Worm (Caenorhabditis elegans) whole organism, L1 larva: ENCODE data around the gene str-113.
A peak's percentile ranks its signal among the peaks of the same experiment; 100 is the strongest.

Experiments
- C16A3.4 ChIP-seq: fragments of 150-350 bp; optimal IDR thresholded peaks from 2 replicates; lab custom pipeline; 2014; ENCODE audit warnings: missing biosample characterization, missing genetic modification characterization
- C34B4.2 ChIP-seq: sonication (generic microtip); optimal IDR thresholded peaks from 2 replicates; lab custom pipeline; 2017; ENCODE audit warnings: mild to moderate bottlenecking, missing genetic modification characterization, missing compliant biosample characterization
- F16B12.6 ChIP-seq: fragments of 150-350 bp; optimal IDR thresholded peaks from 2 replicates; lab custom pipeline; 2014; ENCODE audit warnings: missing biosample characterization, missing genetic modification characterization
- aha-1 ChIP-seq: fragments of 150-350 bp; optimal IDR thresholded peaks from 2 replicates; lab custom pipeline; 2014; ENCODE audit warnings: missing biosample characterization, missing genetic modification characterization
- alr-1 ChIP-seq: fragments of 200-800 bp; sonication (Bioruptor generic); optimal IDR thresholded peaks from 2 replicates; lab custom pipeline; 2018; ENCODE audit warnings: borderline replicate concordance, mild to moderate bottlenecking, missing genetic modification characterization, missing compliant biosample characterization
- ama-1 ChIP-seq: fragments of 150-350 bp; optimal IDR thresholded peaks from 2 replicates; lab custom pipeline; 2014
- ceh-82 ChIP-seq, 3 experiments: fragments of 150-350 bp in 1 of 3; sonication (generic microtip) in 2 of 3; optimal IDR thresholded peaks; 2 replicates each; lab custom pipeline; 2014 to 2017; ENCODE audit warnings: missing biosample characterization in 3 of 3, missing genetic modification characterization in 3 of 3
- ceh-88 ChIP-seq: fragments of 200-800 bp; sonication (Bioruptor generic); IDR thresholded peaks from 2 replicates; pipeline ENCODE4 v1.3.6; 2022; ENCODE audit warnings: missing genetic modification characterization, missing compliant biosample characterization
- ceh-90 ChIP-seq: sonication (generic microtip); optimal IDR thresholded peaks from 2 replicates; lab custom pipeline; 2016; ENCODE audit warnings: missing genetic modification characterization, missing compliant biosample characterization
- dpl-1 ChIP-seq, 3 experiments: fragments of 150-350 bp in 2 of 3; sonication (generic microtip) in 1 of 3; optimal IDR thresholded peaks; 2 replicates each; lab custom pipeline; 2014 to 2017; ENCODE audit warnings: missing biosample characterization in 3 of 3, missing genetic modification characterization in 3 of 3, missing genetic modification reagents in 3 of 3
- efl-1 ChIP-seq, 4 experiments: fragments of 150-350 bp; optimal IDR thresholded peaks in 3 of 4; peaks in 1 of 4; 1 replicate in 1 of 4; 2 replicates in 3 of 4; lab custom pipeline; 2014; ENCODE audit warnings: missing biosample characterization in 2 of 4, missing genetic modification characterization in 2 of 4, missing genetic modification reagents in 2 of 4
- egl-27 ChIP-seq, 2 experiments: fragments of 150-350 bp in 1 of 2; sonication (generic microtip); optimal IDR thresholded peaks; 3 replicates each; lab custom pipeline; 2017 to 2018; ENCODE audit warnings: missing biosample characterization in 2 of 2, missing genetic modification characterization in 2 of 2, missing genetic modification reagents in 2 of 2
- elt-2 ChIP-seq: sonication (generic microtip); optimal IDR thresholded peaks from 2 replicates; lab custom pipeline; 2016; ENCODE audit warnings: missing genetic modification characterization, mild to moderate bottlenecking, inconsistent platforms, missing compliant biosample characterization, missing genetic modification reagents
- elt-3 ChIP-seq, 6 experiments: fragments of 150-350 bp in 1 of 6; sonication (generic microtip); optimal IDR thresholded peaks; 2 replicates each; lab custom pipeline; 2017 to 2018; ENCODE audit warnings: missing biosample characterization in 6 of 6, missing genetic modification characterization in 6 of 6, inconsistent platforms in 1 of 6
- fkh-4 ChIP-seq: sonication (generic microtip); optimal IDR thresholded peaks from 2 replicates; lab custom pipeline; 2016; ENCODE audit warnings: missing compliant biosample characterization, missing genetic modification characterization, borderline replicate concordance
- fkh-8 ChIP-seq: sonication (generic microtip); optimal IDR thresholded peaks from 2 replicates; lab custom pipeline; 2016; ENCODE audit warnings: mild to moderate bottlenecking, missing genetic modification characterization, missing compliant biosample characterization
- hpl-2 ChIP-seq: fragments of 150-350 bp; optimal IDR thresholded peaks from 2 replicates; lab custom pipeline; 2014; ENCODE audit warnings: missing biosample characterization, missing genetic modification reagents, missing genetic modification characterization
- jun-1 ChIP-seq: fragments of 150-350 bp; optimal IDR thresholded peaks from 2 replicates; lab custom pipeline; 2014; ENCODE audit warnings: missing biosample characterization, missing genetic modification reagents, missing genetic modification characterization
- lin-14 ChIP-seq: fragments of 200-800 bp; sonication (Bioruptor generic); optimal IDR thresholded peaks from 2 replicates; lab custom pipeline; 2018; ENCODE audit warnings: mild to moderate bottlenecking, missing genetic modification characterization, moderate library complexity, missing compliant biosample characterization
- lin-35 ChIP-seq, 2 experiments: fragments of 150-350 bp; optimal IDR thresholded peaks; 2 replicates each; lab custom pipeline; 2014; ENCODE audit warnings: missing biosample characterization in 2 of 2, missing genetic modification characterization in 2 of 2, missing genetic modification reagents in 2 of 2
- lin-39 ChIP-seq: fragments of 150-350 bp; optimal IDR thresholded peaks from 2 replicates; lab custom pipeline; 2014; ENCODE audit warnings: missing biosample characterization, missing genetic modification reagents, missing genetic modification characterization
- lsy-2 ChIP-seq, 2 experiments: fragments of 150-350 bp; optimal IDR thresholded peaks; 2 replicates each; lab custom pipeline; 2014; ENCODE audit warnings: missing biosample characterization in 2 of 2, missing genetic modification characterization in 2 of 2
- mdl-1 ChIP-seq, 2 experiments: fragments of 150-350 bp; optimal IDR thresholded peaks; 2 replicates each; lab custom pipeline; 2014 to 2017; ENCODE audit warnings: missing biosample characterization in 2 of 2, missing genetic modification characterization in 2 of 2, inconsistent platforms in 1 of 2
- mef-2 ChIP-seq: fragments of 150-350 bp; optimal IDR thresholded peaks from 2 replicates; lab custom pipeline; 2014; ENCODE audit warnings: missing biosample characterization, missing genetic modification characterization
- nhr-12 ChIP-seq: sonication (generic microtip); optimal IDR thresholded peaks from 2 replicates; lab custom pipeline; 2017; ENCODE audit warnings: missing biosample characterization, missing genetic modification characterization
- nhr-19 ChIP-seq: fragments of 200-800 bp; sonication (Bioruptor generic); conservative IDR thresholded peaks from 2 replicates; pipeline ENCODE4 v1.3.6; 2022; ENCODE audit warnings: missing genetic modification characterization, missing compliant biosample characterization
- nhr-20 ChIP-seq: sonication (generic microtip); optimal IDR thresholded peaks from 2 replicates; lab custom pipeline; 2016; ENCODE audit warnings: mild to moderate bottlenecking, missing genetic modification characterization, missing compliant biosample characterization
- nhr-237 ChIP-seq: fragments of 150-350 bp; optimal IDR thresholded peaks from 2 replicates; lab custom pipeline; 2014; ENCODE audit warnings: missing biosample characterization, missing genetic modification characterization
- nhr-47 ChIP-seq: sonication (generic microtip); optimal IDR thresholded peaks from 2 replicates; lab custom pipeline; 2016; ENCODE audit warnings: mild to moderate bottlenecking, missing genetic modification characterization, moderate library complexity, missing compliant biosample characterization
- nhr-71 ChIP-seq: sonication (generic microtip); optimal IDR thresholded peaks from 2 replicates; lab custom pipeline; 2016; ENCODE audit warnings: mild to moderate bottlenecking, missing genetic modification characterization, moderate library complexity, missing compliant biosample characterization
- nhr-77 ChIP-seq: fragments of 150-350 bp; optimal IDR thresholded peaks from 2 replicates; lab custom pipeline; 2014; ENCODE audit warnings: missing biosample characterization, missing genetic modification characterization
- nhr-85 ChIP-seq: sonication (generic microtip); peaks from one replicate; lab custom pipeline; 2016; ENCODE audit warnings: missing genetic modification characterization, inconsistent platforms, missing compliant biosample characterization
- nhr-90 ChIP-seq: sonication (generic microtip); optimal IDR thresholded peaks from 2 replicates; lab custom pipeline; 2016; ENCODE audit warnings: mild to moderate bottlenecking, missing genetic modification characterization, missing compliant biosample characterization; ENCODE audit not compliant: poor library complexity
- pag-3 ChIP-seq: sonication (generic microtip); optimal IDR thresholded peaks from 2 replicates; lab custom pipeline; 2017; ENCODE audit warnings: missing genetic modification characterization, mild to moderate bottlenecking, missing compliant biosample characterization, antibody characterized with exemption, borderline replicate concordance; ENCODE audit not compliant: insufficient read depth
- rnt-1 ChIP-seq: sonication (generic microtip); optimal IDR thresholded peaks from 2 replicates; lab custom pipeline; 2016; ENCODE audit warnings: mild to moderate bottlenecking, missing genetic modification characterization, moderate library complexity, missing compliant biosample characterization
- skn-1 ChIP-seq: fragments of 150-350 bp; optimal IDR thresholded peaks from 2 replicates; lab custom pipeline; 2014; ENCODE audit warnings: missing biosample characterization, missing genetic modification characterization
- snu-23 ChIP-seq: sonication (generic microtip); optimal IDR thresholded peaks from 2 replicates; lab custom pipeline; 2016; ENCODE audit warnings: missing genetic modification characterization, missing compliant biosample characterization
- sptf-1 ChIP-seq: fragments of 150-350 bp; optimal IDR thresholded peaks from 2 replicates; lab custom pipeline; 2014; ENCODE audit warnings: missing biosample characterization, missing genetic modification characterization
- unc-130 ChIP-seq: fragments of 150-350 bp; optimal IDR thresholded peaks from 2 replicates; lab custom pipeline; 2017; ENCODE audit warnings: missing biosample characterization, missing genetic modification characterization, inconsistent platforms
- unc-30 ChIP-seq: sonication (generic microtip); optimal IDR thresholded peaks from 2 replicates; lab custom pipeline; 2017; ENCODE audit warnings: missing biosample characterization, missing genetic modification characterization
- unc-98 ChIP-seq: fragments of 200-800 bp; sonication (Bioruptor generic); IDR thresholded peaks from 2 replicates; pipeline ENCODE4 v1.3.6; 2022; ENCODE audit warnings: missing genetic modification characterization, missing compliant biosample characterization
- vab-15 ChIP-seq: sonication (generic microtip); optimal IDR thresholded peaks from 2 replicates; lab custom pipeline; 2017; ENCODE audit warnings: missing genotype, mild to moderate bottlenecking, missing genetic modification characterization, missing compliant biosample characterization
- xbp-1 ChIP-seq: sonication (generic microtip); optimal IDR thresholded peaks from 2 replicates; lab custom pipeline; 2016; ENCODE audit warnings: missing genetic modification characterization, missing compliant biosample characterization
- zip-4 ChIP-seq: fragments of 200-800 bp; sonication (Bioruptor generic); optimal IDR thresholded peaks from 2 replicates; lab custom pipeline; 2018; ENCODE audit warnings: mild to moderate bottlenecking, missing genetic modification characterization, moderate library complexity, missing compliant biosample characterization

str-113 gene

ce11 chrV:3659472-3659871, 7.3 kb downstream of the str-113 start, which contains the start of gene acr-23:
Gene acr-23 (minus strand): TSS chrV:3659572.
- TF ChIP-seq vab-15 (tag; lab: Kevin White, UChicago): no peak
- no peak for TF ChIP-seq unc-30 (tag; lab: Kevin White, UChicago)
- TF ChIP-seq mef-2 (tag; lab: Kevin White, UChicago): no peak
- TF ChIP-seq nhr-12: no peak
- no peak for TF ChIP-seq xbp-1 (tag; lab: Kevin White, UChicago)
- TF ChIP-seq rnt-1: no peak
- no peak for TF ChIP-seq aha-1 (tag; lab: Kevin White, UChicago)
- TF ChIP-seq nhr-71: no peak
- TF ChIP-seq lin-14: no peak
- TF ChIP-seq lin-39 (tag; lab: Kevin White, UChicago): no peak
- TF ChIP-seq ama-1 (lab: Kevin White, UChicago): no peak
- TF ChIP-seq zip-4 (GFP tag; lab: Kevin White, UChicago): no peak
- TF ChIP-seq sptf-1: no peak
- TF ChIP-seq C16A3.4 (tag; lab: Kevin White, UChicago): no peak
- TF ChIP-seq pag-3 (tag; lab: Kevin White, UChicago): no peak
- TF ChIP-seq, all 84 proteins: peak for 0

ce11 chrV:3649473-3649872, 17.3 kb downstream of the str-113 start, which contains the start of gene str-114:
Gene str-114 (plus strand): TSS chrV:3649773.
- TF ChIP-seq nhr-237 (tag; lab: Kevin White, UChicago) (no peak), lsy-2 (tag; optimal IDR thresholded peaks at IDR 0.05; lab: Kevin White, UChicago) (no peak)

- TF ChIP-seq unc-130 (tag; lab: Kevin White, UChicago) (no peak), lin-14 (no peak), elt-2 (tag; lab: Kevin White, UChicago) (no peak), unc-98 (no peak), hpl-2 (no peak), fkh-4 (tag; lab: Kevin White, UChicago) (no peak), snu-23 (no peak)
These were observed 18.9 kb downstream of the str-113 start, which contains the start of gene F59B1.10 for ce11 chrV:3647862-3648261. Gene F59B1.10 (minus strand): TSS chrV:3647962.

ce11 chrV:3644193-3644693, 22.5 kb downstream of the str-113 start, which contains the start of gene F59B1.8:
Gene F59B1.8 (minus strand): TSS chrV:3644243.
- no peak for TF ChIP-seq hpl-2
- no peak for TF ChIP-seq ama-1 (lab: Kevin White, UChicago)
- TF ChIP-seq F16B12.6 (tag; lab: Kevin White, UChicago): no peak
- TF ChIP-seq elt-3 (tag; optimal IDR thresholded peaks at IDR 0.05; lab: Kevin White, UChicago): no peak
- no peak for TF ChIP-seq ceh-90
- peak; percentile 69 for TF ChIP-seq nhr-71
- no peak for TF ChIP-seq lin-39 (tag; lab: Kevin White, UChicago)
- TF ChIP-seq nhr-47 (tag; lab: Kevin White, UChicago): no peak
- no peak for TF ChIP-seq fkh-8 (tag; lab: Kevin White, UChicago)
- peak; percentile 82 for TF ChIP-seq nhr-85 (tag; lab: Kevin White, UChicago)
- TF ChIP-seq nhr-20: peak; percentile 86
- TF ChIP-seq nhr-90: peak; percentile 53
- TF ChIP-seq ceh-88 (GFP tag; lab: Robert Waterston, UW): no peak
- TF ChIP-seq C34B4.2 (tag; lab: Kevin White, UChicago): no peak
- TF ChIP-seq mdl-1 (tag; optimal IDR thresholded peaks at IDR 0.05; lab: Kevin White, UChicago): peak in 1 of 2 experiments; percentile 29
- TF ChIP-seq egl-27 (tag; optimal IDR thresholded peaks at IDR 0.05; lab: Kevin White, UChicago): peak in 1 of 2 experiments; percentile 3
- TF ChIP-seq lin-35 (GFP tag; optimal IDR thresholded peaks at IDR 0.05; lab: Kevin White, UChicago): peak in 1 of 2 experiments; percentile 71
- peak in 2 of 3 experiments; percentile 7 to 36 for TF ChIP-seq ceh-82 (tag; optimal IDR thresholded peaks at IDR 0.05; lab: Kevin White, UChicago)
- peak; percentile 15 for TF ChIP-seq skn-1
- peak; percentile 18 for TF ChIP-seq jun-1 (tag; lab: Kevin White, UChicago)
- peak; percentile 78 for TF ChIP-seq lin-14
- peak; percentile 20 for TF ChIP-seq nhr-77
- peak; percentile 53 for TF ChIP-seq nhr-19 (GFP tag; lab: Robert Waterston, UW)
- no peak for TF ChIP-seq unc-130 (tag; lab: Kevin White, UChicago)
- peak; percentile 72 for TF ChIP-seq elt-2 (tag; lab: Kevin White, UChicago)
- TF ChIP-seq lsy-2 (tag; optimal IDR thresholded peaks at IDR 0.05; lab: Kevin White, UChicago): peak in 1 of 2 experiments; percentile 15
- peak; percentile 55 for TF ChIP-seq snu-23
- TF ChIP-seq dpl-1 (GFP tag; optimal IDR thresholded peaks at IDR 0.05; lab: Kevin White, UChicago): peak in 2 of 3 experiments; percentile 17 to 22
- TF ChIP-seq xbp-1 (tag; lab: Kevin White, UChicago): peak; percentile 12
- TF ChIP-seq unc-98: no peak
- TF ChIP-seq alr-1 (tag; lab: Kevin White, UChicago): no peak
- TF ChIP-seq efl-1 (optimal IDR thresholded peaks at IDR 0.05; lab: Kevin White, UChicago): peak in 1 of 2 experiments; percentile 14
- TF ChIP-seq efl-1 (GFP tag; optimal IDR thresholded peaks at IDR 0.05 in 1 of 2; lab: Kevin White, UChicago): peak; percentile 0 to 74
- peak; percentile 44 for TF ChIP-seq nhr-237 (tag; lab: Kevin White, UChicago)
